Worm (Caenorhabditis elegans): ENCODE measurements around the gene ZK1240.5.

ZK1240.5 gene

DNA sequence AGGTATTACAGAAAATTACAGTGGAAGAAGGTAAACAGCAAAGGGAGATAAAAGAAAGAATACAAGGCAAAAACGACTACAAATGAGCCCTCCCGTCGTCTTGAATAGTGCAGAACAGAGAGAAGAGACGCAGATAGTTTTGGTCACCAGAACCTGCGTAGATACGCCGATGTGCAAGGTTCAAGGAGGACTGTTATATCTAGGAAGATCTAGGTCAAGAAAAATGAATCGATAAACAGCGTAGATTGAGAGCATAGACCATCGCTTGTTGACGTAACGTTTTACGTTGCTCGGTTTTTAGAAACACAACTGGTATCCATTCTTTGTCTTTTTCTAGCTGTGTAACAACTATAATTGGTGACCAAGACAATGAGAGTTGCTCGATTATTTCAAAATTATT is 16.9 kb downstream of the ZK1240.5 start, which contains the start of gene B0281.5:
B0281.5 (minus strand) TSS at position 101 of the 400 bp plus-strand sequence.
- TF ChIP-seq unc-39 (tag; optimal IDR thresholded peaks at IDR 0.05) (no peak), ZK546.5 (tag; optimal IDR thresholded peaks at IDR 0.05) (no peak), fkh-2 (tag; optimal IDR thresholded peaks at IDR 0.05) (no peak), jun-1 (tag; optimal IDR thresholded peaks at IDR 0.05) (no peak), elt-2 (tag; optimal IDR thresholded peaks at IDR 0.05) (no peak), mdl-1 (tag; optimal IDR thresholded peaks at IDR 0.05) (no peak), egl-5 (tag; optimal IDR thresholded peaks at IDR 0.05) (no peak), nhr-76 (tag; optimal IDR thresholded peaks at IDR 0.05) (no peak), mml-1 (tag; optimal IDR thresholded peaks at IDR 0.05) (no peak), ceh-82 (tag; optimal IDR thresholded peaks at IDR 0.05) (no peak), R02D3.7 (tag; optimal IDR thresholded peaks at IDR 0.05) (no peak), nfya-1 (tag; optimal IDR thresholded peaks at IDR 0.05; ENCODE audit: insufficient read depth) (no peak), nhr-43 (tag; optimal IDR thresholded peaks at IDR 0.05; ENCODE audit: poor library complexity, severe bottlenecking) (no peak)

DNA sequence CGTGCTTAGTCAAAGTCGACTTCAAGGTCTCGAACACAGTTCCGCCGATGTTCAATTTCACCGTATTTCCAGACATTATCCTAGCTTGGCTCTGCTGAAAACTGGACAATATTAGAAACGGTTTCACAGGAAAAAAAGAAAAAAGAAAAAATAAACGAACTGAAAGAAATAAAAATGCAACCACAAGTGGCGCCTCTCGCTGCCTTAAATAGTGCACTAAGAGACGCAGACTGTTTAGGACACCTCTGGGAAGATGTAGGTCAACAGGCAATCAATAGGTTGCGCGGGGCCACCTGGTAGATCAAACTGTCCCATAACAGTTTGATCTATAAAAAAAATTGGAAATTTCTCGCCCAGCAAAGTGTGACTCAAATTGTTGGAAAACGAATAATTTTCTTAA is 19.0 kb downstream of the ZK1240.5 start, which contains the start of gene B0281.4:
B0281.4 (minus strand) TSS at position 101 of the 400 bp plus-strand sequence.
- TF ChIP-seq daf-12 (tag; optimal IDR thresholded peaks at IDR 0.05): no peak
- TF ChIP-seq nfya-1 (tag; optimal IDR thresholded peaks at IDR 0.05; ENCODE audit: insufficient read depth): no peak
- no peak for TF ChIP-seq unc-39 (tag; optimal IDR thresholded peaks at IDR 0.05)
- TF ChIP-seq R02D3.7 (tag; optimal IDR thresholded peaks at IDR 0.05): no peak
- no peak for TF ChIP-seq eor-1 (tag; optimal IDR thresholded peaks at IDR 0.05)

DNA sequence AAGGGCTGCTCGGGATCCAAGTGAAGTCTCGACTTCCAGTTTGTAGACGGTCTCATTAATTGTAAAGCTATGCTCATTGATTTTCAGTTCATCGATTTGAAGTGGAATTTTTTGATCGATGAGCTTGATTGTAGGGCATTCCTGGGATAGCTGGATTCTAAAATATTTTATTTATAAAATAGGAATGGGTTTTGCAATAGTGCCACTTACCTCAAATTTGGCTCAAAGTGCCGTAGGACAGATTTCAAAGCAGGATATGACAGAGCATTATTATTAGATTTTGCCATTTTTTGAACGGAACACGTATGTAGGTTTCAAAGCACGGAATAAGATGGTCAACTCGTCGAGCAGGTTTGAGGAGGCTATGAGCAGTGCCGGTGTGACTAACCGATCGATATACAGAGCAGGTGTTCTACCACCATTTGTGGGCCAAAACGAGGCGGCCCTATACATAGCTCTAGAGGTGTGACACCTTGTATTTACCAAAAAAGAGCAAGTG is 21.9 kb downstream of the ZK1240.5 start, which contains the start of gene fbxc-25:
fbxc-25 (minus strand) TSS at position 449 of the 499 bp plus-strand sequence.
- TF ChIP-seq pha-4 (tag; optimal IDR thresholded peaks at IDR 0.05) (no peak), elt-3 (tag; optimal IDR thresholded peaks at IDR 0.05) (no peak), lsy-12 (tag; optimal IDR thresholded peaks at IDR 0.05) (no peak), nhr-12 (tag; optimal IDR thresholded peaks at IDR 0.05) (no peak), ZK546.5 (tag; optimal IDR thresholded peaks at IDR 0.05) (no peak), jun-1 (tag; optimal IDR thresholded peaks at IDR 0.05) (no peak), nhr-237 (tag; optimal IDR thresholded peaks at IDR 0.05) (no peak), nhr-28 (tag; optimal IDR thresholded peaks at IDR 0.05) (no peak), egl-27 (tag; optimal IDR thresholded peaks at IDR 0.05) (no peak), zag-1 (tag; optimal IDR thresholded peaks at IDR 0.05) (no peak), ceh-9 (tag; optimal IDR thresholded peaks at IDR 0.05) (no peak), hmg-11 (tag; optimal IDR thresholded peaks at IDR 0.05) (no peak), mdl-1 (tag; optimal IDR thresholded peaks at IDR 0.05) (no peak)

DNA sequence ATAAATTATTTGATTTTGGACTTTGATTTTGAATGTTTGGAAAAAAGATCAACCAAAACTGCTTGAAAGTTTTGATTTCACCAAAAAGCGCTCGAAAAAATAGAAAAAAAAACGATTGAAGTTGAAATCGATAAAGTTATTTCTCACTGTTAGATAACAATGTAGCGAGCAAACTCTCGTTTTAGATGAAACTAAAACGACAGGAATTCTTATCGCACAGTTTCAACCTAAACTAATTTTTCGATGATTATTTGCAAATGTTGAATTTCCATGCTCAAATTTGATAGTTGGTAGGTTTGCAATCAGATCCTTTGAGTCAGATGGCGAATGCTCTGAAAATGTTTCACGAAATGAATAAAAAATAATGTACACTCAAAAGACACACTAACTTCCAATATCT is 25.2 kb downstream of the ZK1240.5 start:
- TF ChIP-seq elt-2 (tag; optimal IDR thresholded peaks at IDR 0.05) (peak; percentile 46), nhr-12 (tag; optimal IDR thresholded peaks at IDR 0.05) (no peak), nfya-1 (tag; optimal IDR thresholded peaks at IDR 0.05; ENCODE audit: insufficient read depth) (no peak), pqm-1 (tag; optimal IDR thresholded peaks at IDR 0.05) (peak; percentile 1), nhr-237 (tag; optimal IDR thresholded peaks at IDR 0.05) (no peak), fkh-10 (GFP tag; optimal IDR thresholded peaks at IDR 0.05) (no peak)

DNA sequence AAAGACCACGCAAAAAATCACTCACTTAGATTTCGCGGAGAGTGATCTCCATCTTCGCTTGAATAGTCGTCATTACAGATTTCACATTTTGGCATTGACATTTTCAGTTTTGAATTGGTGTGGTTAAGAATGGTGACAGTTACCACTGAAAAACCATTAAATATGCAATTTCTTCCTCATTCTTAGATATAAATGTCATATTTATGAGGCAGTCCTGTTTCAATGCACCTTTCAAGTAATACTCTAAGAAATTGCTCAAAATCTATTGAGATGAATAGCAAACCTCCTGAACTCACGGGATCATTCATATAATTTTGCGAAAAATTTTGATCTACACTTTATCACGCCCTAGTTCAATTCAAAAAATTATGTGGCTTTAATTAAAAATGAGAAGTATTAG is 25.7 kb downstream of the ZK1240.5 start, which contains the start of gene K09F6.7:
K09F6.7 (minus strand) TSS at position 101 of the 400 bp plus-strand sequence.
- TF ChIP-seq nhr-12 (tag; optimal IDR thresholded peaks at IDR 0.05) (no peak), sea-2 (GFP tag; optimal IDR thresholded peaks at IDR 0.05) (no peak), nhr-237 (tag; optimal IDR thresholded peaks at IDR 0.05) (no peak)

DNA sequence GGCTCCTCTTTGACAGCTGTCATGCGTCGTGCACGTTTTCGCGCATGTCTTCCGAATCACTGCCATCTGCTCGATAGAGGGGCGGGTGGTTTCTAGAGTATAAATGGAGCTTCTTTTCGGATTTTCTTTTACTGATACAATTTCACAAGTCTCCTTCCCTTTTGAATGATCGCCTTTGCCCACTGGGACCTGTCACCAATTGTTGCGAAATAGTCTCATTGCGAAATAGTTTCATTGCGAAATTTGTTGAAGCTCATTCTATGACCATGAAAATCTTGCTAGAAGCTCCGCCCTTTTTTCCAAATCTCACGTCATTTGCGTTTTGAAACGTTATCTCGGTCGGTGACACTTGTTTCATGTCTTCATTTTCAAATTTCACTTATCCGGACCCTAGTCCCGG is 28.3 kb downstream of the ZK1240.5 start:
- TF ChIP-seq ceh-82 (tag; optimal IDR thresholded peaks at IDR 0.05) (peak; percentile 24), nfya-1 (tag; optimal IDR thresholded peaks at IDR 0.05; ENCODE audit: insufficient read depth) (no peak), unc-62 (GFP tag; optimal IDR thresholded peaks at IDR 0.05) (peak; percentile 11), lin-39 (tag; optimal IDR thresholded peaks at IDR 0.05) (peak; percentile 54), lsy-12 (tag; optimal IDR thresholded peaks at IDR 0.05) (no peak)

Data from whole organism, L3 larva.